Worm (Caenorhabditis elegans): Measurements from ENCODE around the gene bgnt-1.2.

- no peak for TF ChIP-seq egl-27 (tag; optimal IDR thresholded peaks at IDR 0.05)
- TF ChIP-seq unc-39 (tag; optimal IDR thresholded peaks at IDR 0.05), result no peak
- no peak for TF ChIP-seq lin-39 (tag; optimal IDR thresholded peaks at IDR 0.05)
- TF ChIP-seq unc-62 (GFP tag; optimal IDR thresholded peaks at IDR 0.05), result no peak
- no peak for TF ChIP-seq aly-2 (tag; optimal IDR thresholded peaks at IDR 0.05)
Measured at ce11 chrV:2146044-2146443, 27.6 kb upstream of the bgnt-1.2 start, which contains the start of gene str-52.
